Worm (Caenorhabditis elegans) whole organism, midembryonic: ENCODE results near the gene sre-15.

ENCODE experiments used
- cog-1 ChIP-seq: sonication (generic microtip); optimal IDR thresholded peaks from 2 replicates; lab custom pipeline; 2016; ENCODE audit warnings: missing genetic modification characterization, missing compliant biosample characterization
- flt-1 ChIP-seq: fragments of 200-800 bp; sonication (Bioruptor generic); IDR thresholded peaks from 2 replicates; pipeline ENCODE4 v1.3.6; 2022; ENCODE audit warnings: missing genetic modification characterization, missing compliant biosample characterization

ce11 chrIV:12268272-12269045 is 23.9 kb upstream of the sre-15 start, which contains the start of the genes ppm-1.H and rpl-34:
- TF ChIP-seq flt-1 (GFP tag; lab: Robert Waterston, UW), result no peak; the same call in none of the 2 replicates
- TF ChIP-seq cog-1 (tag; lab: Kevin White, UChicago), result peak; percentile 37
